Fruit fly (Drosophila melanogaster): ENCODE measurements around the gene CBP.

DNA sequence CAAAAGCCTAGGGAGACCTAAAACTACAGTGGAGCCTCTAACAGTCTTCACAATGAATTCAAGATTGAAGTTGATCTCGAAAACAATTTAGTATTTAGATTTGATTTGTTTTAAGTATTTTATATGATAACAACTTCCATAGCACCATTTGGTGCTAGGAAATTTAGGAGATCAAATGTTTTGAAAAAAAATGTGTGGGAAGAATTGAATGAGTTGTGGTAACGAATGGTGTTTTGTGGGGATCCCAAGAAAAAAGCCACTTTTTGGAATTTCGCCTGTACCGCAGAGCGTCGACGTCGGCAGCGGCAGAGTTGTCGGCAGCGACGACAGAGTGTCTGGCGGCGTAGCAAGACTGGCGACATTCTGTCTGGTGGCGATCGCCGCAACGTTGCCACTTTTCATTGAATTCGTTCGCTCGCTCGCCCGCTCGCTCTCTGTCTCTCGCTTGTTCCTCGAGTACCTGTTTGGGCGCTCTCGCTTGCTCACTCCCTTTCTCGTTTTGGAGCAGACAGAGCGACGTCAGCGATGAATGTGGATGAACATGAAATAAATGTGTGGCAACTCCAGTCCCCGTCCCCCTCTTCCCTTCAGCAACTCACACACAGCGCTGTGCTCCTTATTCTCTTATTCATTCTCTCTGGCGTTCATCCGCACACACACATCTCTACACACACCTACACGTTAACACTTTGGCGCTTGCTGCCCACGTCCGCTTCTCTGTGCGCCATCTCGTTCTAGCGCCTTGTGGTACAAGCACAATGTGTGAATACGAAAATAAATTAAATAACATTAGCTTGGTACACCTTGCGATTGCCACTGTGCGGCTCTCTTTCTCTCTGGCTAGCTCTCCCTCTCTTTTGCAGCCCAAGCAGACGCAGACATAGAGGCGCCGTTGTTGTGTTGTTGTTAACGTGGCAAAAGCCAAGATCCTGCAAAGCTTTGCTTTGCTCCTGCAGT, 37.5 kb upstream of the CBP start:
- no peak for TF ChIP-seq Blimp-1 (GFP tag; optimal IDR thresholded peaks at IDR 0.05)
- TF ChIP-seq Sox15 (GFP tag; optimal IDR thresholded peaks at IDR 0.05): peak; percentile 61
- TF ChIP-seq ss (GFP tag; optimal IDR thresholded peaks at IDR 0.05): peak in 1 of 2 experiments; percentile 45
- TF ChIP-seq Hr38 (GFP tag; optimal IDR thresholded peaks at IDR 0.05): no peak
- TF ChIP-seq Ets21C (GFP tag; optimal IDR thresholded peaks at IDR 0.05): peak; percentile 40

Data from whole organism, prepupa.